Worm (Caenorhabditis elegans) whole organism, L3 larva: ENCODE measurements around the gene clp-1.
A peak's percentile ranks its signal among the peaks of the same experiment; 100 is the strongest.

ENCODE experiments used
- ama-1 ChIP-seq: fragments of 150-350 bp; optimal IDR thresholded peaks from 2 replicates; lab custom pipeline; 2018
- fkh-10 ChIP-seq: sonication (generic microtip); optimal IDR thresholded peaks from 2 replicates; lab custom pipeline; 2017; ENCODE audit warnings: missing biosample characterization, missing genetic modification reagents, missing genetic modification characterization
- nhr-11 ChIP-seq: fragments of 150-350 bp; optimal IDR thresholded peaks from 2 replicates; lab custom pipeline; 2014; ENCODE audit warnings: missing biosample characterization, missing genetic modification characterization
- nhr-12 ChIP-seq: fragments of 150-350 bp; optimal IDR thresholded peaks from 2 replicates; lab custom pipeline; 2014; ENCODE audit warnings: missing biosample characterization, missing genetic modification characterization

ce11 chrIII:7973201-7973767 is 6.5 kb upstream of the clp-1 start, which contains the start of the genes eef-1B.1 and aco-2:
- peak; percentile 36 for TF ChIP-seq nhr-11
- no peak for TF ChIP-seq nhr-12
- TF ChIP-seq fkh-10 (GFP tag; lab: Kevin White, UChicago) = peak; percentile 54
- TF ChIP-seq ama-1 = peak; percentile 86
